Worm (Caenorhabditis elegans) whole organism, early embryonic: ENCODE data around the gene srj-20.
"Not testable (repeated sequence)": the region's sequence is repeated elsewhere in the genome, so short reads cannot be mapped to it uniquely, and the experiment has no call there.

Source experiments
- B0310.2 ChIP-seq: sonication (generic microtip); optimal IDR thresholded peaks from 2 replicates; lab custom pipeline; 2016; ENCODE audit warnings: mild to moderate bottlenecking, missing genetic modification characterization, missing compliant biosample characterization
- F13C5.2 ChIP-seq: sonication (generic microtip); optimal IDR thresholded peaks from 2 replicates; lab custom pipeline; 2017; ENCODE audit warnings: mild to moderate bottlenecking, missing genetic modification characterization, inconsistent platforms, missing compliant biosample characterization
- aly-1 ChIP-seq: sonication (generic microtip); optimal IDR thresholded peaks from 2 replicates; lab custom pipeline; 2016; ENCODE audit warnings: missing genetic modification characterization, missing compliant biosample characterization
- ama-1 ChIP-seq: fragments of 150-350 bp; optimal IDR thresholded peaks from 2 replicates; lab custom pipeline; 2014
- ceh-13 ChIP-seq: fragments of 200-800 bp; sonication (Bioruptor generic); optimal IDR thresholded peaks from 2 replicates; lab custom pipeline; 2018; ENCODE audit warnings: mild to moderate bottlenecking, missing genetic modification characterization, missing compliant biosample characterization
- ceh-36 ChIP-seq: sonication (generic microtip); optimal IDR thresholded peaks from 2 replicates; lab custom pipeline; 2016; ENCODE audit warnings: missing genetic modification characterization, inconsistent platforms, missing compliant biosample characterization
- ets-7 ChIP-seq: sonication (generic microtip); optimal IDR thresholded peaks from 2 replicates; lab custom pipeline; 2016; ENCODE audit warnings: missing genotype, missing genetic modification characterization, missing compliant biosample characterization
- flt-1 ChIP-seq: fragments of 200-800 bp; sonication (Bioruptor generic); IDR thresholded peaks from 2 replicates; pipeline ENCODE4 v1.3.6; 2022; ENCODE audit warnings: missing genetic modification characterization, missing compliant biosample characterization
- hmbx-1 ChIP-seq: sonication (generic microtip); optimal IDR thresholded peaks from 2 replicates; lab custom pipeline; 2016; ENCODE audit warnings: mild to moderate bottlenecking, missing genetic modification characterization, missing compliant biosample characterization
- hmg-4 ChIP-seq: fragments of 200-800 bp; sonication (Bioruptor generic); optimal IDR thresholded peaks from 2 replicates; lab custom pipeline; 2018; ENCODE audit warnings: mild to moderate bottlenecking, missing genetic modification characterization, missing compliant biosample characterization
- hnd-1 ChIP-seq: sonication (generic microtip); optimal IDR thresholded peaks from 2 replicates; lab custom pipeline; 2016; ENCODE audit warnings: missing genetic modification characterization, missing compliant biosample characterization
- pes-1 ChIP-seq: fragments of 200-800 bp; sonication (Bioruptor generic); IDR thresholded peaks from 2 replicates; pipeline ENCODE4 v1.3.6; 2022; ENCODE audit warnings: missing genetic modification reagents, missing genetic modification characterization, missing compliant biosample characterization
- scrt-1 ChIP-seq: fragments of 200-800 bp; sonication (Bioruptor generic); IDR thresholded peaks from 2 replicates; pipeline ENCODE4 v1.3.6; 2022; ENCODE audit warnings: missing genetic modification characterization, missing compliant biosample characterization
- sea-1 ChIP-seq: fragments of 200-800 bp; sonication (Bioruptor generic); conservative IDR thresholded peaks from 2 replicates; pipeline ENCODE4 v1.3.6; 2022; ENCODE audit warnings: missing genetic modification characterization, missing compliant biosample characterization
- tbx-11 ChIP-seq: fragments of 200-800 bp; sonication (Bioruptor generic); IDR thresholded peaks from 2 replicates; pipeline ENCODE4 v1.3.6; 2022; ENCODE audit warnings: missing genetic modification characterization, missing compliant biosample characterization
- tbx-37 ChIP-seq: fragments of 200-800 bp; sonication (Bioruptor generic); conservative IDR thresholded peaks from 2 replicates; pipeline ENCODE4 v1.3.6; 2022; ENCODE audit warnings: missing genetic modification reagents, missing genetic modification characterization, missing compliant biosample characterization
- tra-4 ChIP-seq: sonication (generic microtip); optimal IDR thresholded peaks from 2 replicates; lab custom pipeline; 2017; ENCODE audit warnings: missing genetic modification characterization, missing compliant biosample characterization

The srj-20 gene

ce11 chrV:2575716-2576115 is 2.7 kb upstream of the srj-20 start:
- no peak for TF ChIP-seq sea-1 (GFP tag; lab: Robert Waterston, UW)
- TF ChIP-seq tra-4 (tag; lab: Kevin White, UChicago): no peak
- TF ChIP-seq hmbx-1 (tag; lab: Kevin White, UChicago): no peak
- no peak for TF ChIP-seq aly-1 (tag; lab: Kevin White, UChicago)
- TF ChIP-seq B0310.2 (tag; lab: Kevin White, UChicago): no peak
- no peak for TF ChIP-seq ceh-36
- no peak for TF ChIP-seq ama-1 (lab: Kevin White, UChicago)

- TF ChIP-seq hmbx-1 (tag; lab: Kevin White, UChicago): no peak
- TF ChIP-seq hmg-4 (GFP tag; lab: Kevin White, UChicago): no peak
- TF ChIP-seq B0310.2 (tag; lab: Kevin White, UChicago): no peak
- TF ChIP-seq F13C5.2 (tag; lab: Kevin White, UChicago): no peak
- TF ChIP-seq ceh-36: no peak
- no peak for TF ChIP-seq hnd-1
- TF ChIP-seq tra-4 (tag; lab: Kevin White, UChicago): no peak
- TF ChIP-seq aly-1 (tag; lab: Kevin White, UChicago): no peak
- no peak for TF ChIP-seq scrt-1
- TF ChIP-seq ets-7: no peak
- no peak for TF ChIP-seq flt-1 (GFP tag; lab: Robert Waterston, UW)
- TF ChIP-seq tbx-37 (GFP tag; lab: Robert Waterston, UW): no peak
- no peak for TF ChIP-seq ceh-13 (GFP tag; lab: Kevin White, UChicago)
- TF ChIP-seq pes-1 (GFP tag; lab: Robert Waterston, UW): no peak
Measured at ce11 chrV:2573881-2574280, 873 bp upstream of the srj-20 start, which contains the start of gene nhr-290. nhr-290 (plus strand) TSS chrV:2574181.

ce11 chrV:2570643-2571042 is 2.4 kb downstream of the srj-20 start, which contains the start of gene srj-19:
srj-19 (minus strand) TSS chrV:2570743.
- TF ChIP-seq tbx-11: no peak
- no peak for TF ChIP-seq ceh-13 (GFP tag; lab: Kevin White, UChicago)
- TF ChIP-seq sea-1 (GFP tag; lab: Robert Waterston, UW): no peak
- TF ChIP-seq ama-1 (lab: Kevin White, UChicago): no peak
- TF ChIP-seq hnd-1: no peak
- TF ChIP-seq tbx-37 (GFP tag; lab: Robert Waterston, UW): no peak
- TF ChIP-seq ceh-36: no peak
- TF ChIP-seq tra-4 (tag; lab: Kevin White, UChicago): no peak
- TF ChIP-seq F13C5.2 (tag; lab: Kevin White, UChicago): no peak
- no peak for TF ChIP-seq flt-1 (GFP tag; lab: Robert Waterston, UW)
- TF ChIP-seq pes-1 (GFP tag; lab: Robert Waterston, UW): no peak
- no peak for TF ChIP-seq hmbx-1 (tag; lab: Kevin White, UChicago)
- TF ChIP-seq B0310.2 (tag; lab: Kevin White, UChicago): no peak
- no peak for TF ChIP-seq aly-1 (tag; lab: Kevin White, UChicago)
- no peak for TF ChIP-seq ets-7
- no peak for TF ChIP-seq hmg-4 (GFP tag; lab: Kevin White, UChicago)

- no peak for TF ChIP-seq ets-7
- TF ChIP-seq ama-1 (lab: Kevin White, UChicago): no peak
- TF ChIP-seq scrt-1: no peak
- no peak for TF ChIP-seq hnd-1
- TF ChIP-seq tbx-37 (GFP tag; lab: Robert Waterston, UW): no peak
- TF ChIP-seq B0310.2 (tag; lab: Kevin White, UChicago): no peak
- no peak for TF ChIP-seq tbx-11
- TF ChIP-seq F13C5.2 (tag; lab: Kevin White, UChicago): no peak
- no peak for TF ChIP-seq ceh-36
- TF ChIP-seq aly-1 (tag; lab: Kevin White, UChicago): no peak
- no peak for TF ChIP-seq hmbx-1 (tag; lab: Kevin White, UChicago)
Measured at ce11 chrV:2565525-2565924, 7.5 kb downstream of the srj-20 start, which contains the start of gene Y45G12C.1. Y45G12C.1 (plus strand) TSS chrV:2565683.

ce11 chrV:2561390-2561789 is 11.6 kb downstream of the srj-20 start, which contains the start of gene gst-10:
gst-10 (plus strand) TSS chrV:2561690.
- not testable (repeated sequence) for TF ChIP-seq ets-7; ceh-13 (GFP tag; lab: Kevin White, UChicago); hmbx-1 (tag; lab: Kevin White, UChicago)

ce11 chrV:2536309-2536708 is 36.7 kb downstream of the srj-20 start, which contains the start of gene Y45G12C.10:
Y45G12C.10 (minus strand) TSS chrV:2536409.
- not testable (repeated sequence) for TF ChIP-seq tbx-11; tbx-37 (GFP tag; lab: Robert Waterston, UW); B0310.2 (tag; lab: Kevin White, UChicago)
